Fruit fly (Drosophila melanogaster): ENCODE measurements around the gene CG31373.

CG31373 gene

dm6 chr3R:10709264-10709663 is at the start of gene CG31373:
TSS of gene CG31373 (minus strand) at chr3R:10709364.
- no peak for TF ChIP-seq Sox15 (GFP tag; optimal IDR thresholded peaks at IDR 0.05)
- no peak for TF ChIP-seq svp (GFP tag)
- no peak for TF ChIP-seq fd85E (GFP tag; optimal IDR thresholded peaks at IDR 0.05)
- TF ChIP-seq Hr39 (GFP tag; optimal IDR thresholded peaks at IDR 0.05) = no peak

DNA sequence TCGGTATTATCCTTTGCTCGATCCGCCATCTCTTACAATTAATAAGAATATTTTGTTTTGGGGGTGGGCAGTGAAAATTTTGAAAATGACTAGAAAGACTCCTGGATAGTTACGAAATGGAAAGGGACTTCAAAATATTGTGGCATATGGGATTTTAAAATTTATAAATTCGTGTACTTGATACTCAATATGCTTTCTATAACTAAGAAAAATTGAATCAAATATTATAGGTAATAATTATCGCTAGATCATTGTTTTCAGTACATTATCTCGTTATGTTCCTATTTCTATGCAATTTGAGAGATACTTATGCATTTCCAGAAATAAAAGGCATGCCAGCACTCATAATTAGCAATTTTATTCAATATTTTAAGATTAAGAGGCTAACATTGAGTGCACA is 46.4 kb upstream of the CG31373 start, which contains the start of gene CG14691:
Gene CG14691 (minus strand): TSS at position 101 of the 400 bp plus-strand sequence.
- TF ChIP-seq spab (GFP tag; optimal IDR thresholded peaks at IDR 0.05) (no peak), achi (GFP tag; optimal IDR thresholded peaks at IDR 0.05) (no peak), CG6276 (GFP tag; optimal IDR thresholded peaks at IDR 0.05) (no peak), salr (GFP tag; optimal IDR thresholded peaks at IDR 0.05) (no peak), CG10631 (GFP tag; optimal IDR thresholded peaks at IDR 0.05) (no peak), CG9139 (GFP tag; optimal IDR thresholded peaks at IDR 0.05) (no peak), CG11762 (GFP tag; optimal IDR thresholded peaks at IDR 0.05; ENCODE audit: insufficient read depth) (no peak), dac (GFP tag; optimal IDR thresholded peaks at IDR 0.05) (no peak), ss (GFP tag; optimal IDR thresholded peaks at IDR 0.05) (no peak), cyc (GFP tag; optimal IDR thresholded peaks at IDR 0.05) (no peak), lz (GFP tag; optimal IDR thresholded peaks at IDR 0.05) (no peak), Eip78C (GFP tag) (no peak), CG34406 (GFP tag; optimal IDR thresholded peaks at IDR 0.05) (no peak), Gug (GFP tag; IDR thresholded peaks at IDR 0.05) (no peak), CG6854 (GFP tag; optimal IDR thresholded peaks at IDR 0.05) (no peak), Hr39 (GFP tag; optimal IDR thresholded peaks at IDR 0.05) (no peak), CG11902 (GFP tag; optimal IDR thresholded peaks at IDR 0.05) (no peak), svp (GFP tag) (no peak), Met (GFP tag; optimal IDR thresholded peaks at IDR 0.05) (no peak), CG11294 (GFP tag; IDR thresholded peaks at IDR 0.05) (no peak)

dm6 chr3R:10751061-10751460 is 41.9 kb upstream of the CG31373 start, which contains the start of gene TkR86C:
TSS of gene TkR86C (minus strand) at chr3R:10751228.
- no peak for TF ChIP-seq achi (GFP tag; optimal IDR thresholded peaks at IDR 0.05)
- TF ChIP-seq net (GFP tag; optimal IDR thresholded peaks at IDR 0.05) = no peak
- no peak for TF ChIP-seq Hr38 (GFP tag; optimal IDR thresholded peaks at IDR 0.05)
- TF ChIP-seq Hr39 (GFP tag; optimal IDR thresholded peaks at IDR 0.05) = no peak
- TF ChIP-seq cyc (GFP tag; optimal IDR thresholded peaks at IDR 0.05) = no peak
- TF ChIP-seq CG34406 (GFP tag; optimal IDR thresholded peaks at IDR 0.05) = no peak
- TF ChIP-seq Eip93F (GFP tag; optimal IDR thresholded peaks at IDR 0.05) = no peak
- TF ChIP-seq Eip75B (GFP tag; optimal IDR thresholded peaks at IDR 0.05) = no peak
- no peak for TF ChIP-seq eg (GFP tag; IDR thresholded peaks at IDR 0.05)
- no peak for TF ChIP-seq CG9139 (GFP tag; optimal IDR thresholded peaks at IDR 0.05)
- TF ChIP-seq Sox102F (GFP tag; optimal IDR thresholded peaks at IDR 0.05) = no peak
- TF ChIP-seq CG4318 (GFP tag; optimal IDR thresholded peaks at IDR 0.05) = no peak
- TF ChIP-seq Ets96B (tag; optimal IDR thresholded peaks at IDR 0.05) = no peak
- TF ChIP-seq CG6792 (GFP tag; optimal IDR thresholded peaks at IDR 0.05) = no peak

DNA sequence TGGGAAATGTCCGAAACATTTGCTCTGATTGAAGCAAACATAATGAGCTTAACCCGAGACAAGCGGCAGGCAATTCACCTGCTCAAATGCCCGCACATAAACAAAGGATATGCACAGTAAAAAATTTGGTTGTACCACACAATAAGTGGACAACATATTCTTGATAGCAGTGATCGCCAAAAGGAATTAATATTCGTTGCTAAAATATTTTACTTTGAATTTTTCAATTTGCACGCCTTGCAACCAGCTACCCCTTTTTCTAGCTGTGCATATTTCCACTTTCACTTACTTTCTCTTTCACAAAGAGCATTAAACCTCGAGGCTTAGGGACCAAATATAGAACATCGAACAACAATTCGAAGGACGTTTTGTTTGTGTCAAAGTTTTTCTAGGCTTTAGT is 38.5 kb upstream of the CG31373 start:
- TF ChIP-seq Hr39 (GFP tag; optimal IDR thresholded peaks at IDR 0.05) = peak; percentile 10
- TF ChIP-seq svp (GFP tag) = peak; percentile 42
- TF ChIP-seq acj6 (GFP tag; optimal IDR thresholded peaks at IDR 0.05) = no peak
- TF ChIP-seq CG32006 (GFP tag; optimal IDR thresholded peaks at IDR 0.05) = peak; percentile 9
- TF ChIP-seq CG9139 (GFP tag; optimal IDR thresholded peaks at IDR 0.05) = no peak

DNA sequence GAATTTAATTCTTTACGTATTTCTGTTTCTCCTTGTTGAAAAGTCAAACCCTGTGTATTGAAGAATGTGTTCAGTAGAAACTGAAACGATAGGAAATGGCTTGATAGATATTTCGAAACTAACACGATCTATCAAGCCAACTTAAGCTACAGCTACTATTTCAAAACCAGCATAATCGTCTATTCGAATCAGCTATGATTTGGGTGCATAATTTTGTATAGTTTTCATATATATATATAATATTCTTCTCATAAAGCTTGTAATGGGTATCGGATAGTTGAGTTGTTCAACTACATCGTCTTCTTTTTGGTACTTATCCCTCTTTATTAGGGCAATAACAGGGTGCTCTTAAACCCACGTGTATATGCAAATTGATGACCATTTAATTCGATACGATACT is 26.7 kb upstream of the CG31373 start, which contains the start of gene tomboy20:
Gene tomboy20 (minus strand): TSS at position 101 of the 400 bp plus-strand sequence.
- TF ChIP-seq CG3032 (tag; optimal IDR thresholded peaks at IDR 0.05) (no peak), pdm3 (GFP tag; optimal IDR thresholded peaks at IDR 0.05) (no peak), Hr38 (GFP tag; optimal IDR thresholded peaks at IDR 0.05) (no peak), net (GFP tag; optimal IDR thresholded peaks at IDR 0.05) (no peak), CG9139 (GFP tag; optimal IDR thresholded peaks at IDR 0.05) (no peak)
